Fruit fly (Drosophila melanogaster) whole organism, embryonic: ENCODE results near the gene CRIF.

Experiments used
- CG15479 ChIP-seq: fragments of 200-800 bp; sonication (Bioruptor generic); optimal IDR thresholded peaks from 3 replicates; lab custom pipeline; 2019; ENCODE audit warnings: missing biosample characterization, mild to moderate bottlenecking, missing genetic modification characterization, moderate library complexity
- CG32772 ChIP-seq: fragments of 200-800 bp; sonication (Bioruptor generic); IDR thresholded peaks from 2 replicates; pipeline ENCODE4 v1.3.6; 2022; ENCODE audit warnings: missing biosample characterization, missing genetic modification characterization
- CG4617 ChIP-seq: fragments of 200-800 bp; sonication (Bioruptor generic); optimal IDR thresholded peaks from 3 replicates; lab custom pipeline; 2016; ENCODE audit warnings: missing biosample characterization, missing genetic modification characterization, borderline replicate concordance
- CkIIα-i1 ChIP-seq: fragments of 200-800 bp; sonication (Bioruptor generic); IDR thresholded peaks from 2 replicates; pipeline ENCODE4 v1.3.6; 2022; ENCODE audit warnings: missing biosample characterization, missing genetic modification characterization
- Jarid2 ChIP-seq: fragments of 200-800 bp; sonication (Bioruptor generic); optimal IDR thresholded peaks from 3 replicates; lab custom pipeline; 2017; ENCODE audit warnings: mild to moderate bottlenecking, missing biosample characterization, missing genetic modification reagents, missing genetic modification characterization
- Spps ChIP-seq: fragments of 200-800 bp; sonication (Bioruptor generic); optimal IDR thresholded peaks from 2 replicates; lab custom pipeline; 2018; ENCODE audit warnings: missing biosample characterization, mild to moderate bottlenecking, missing genetic modification characterization
- aop ChIP-seq: fragments of 200-800 bp; sonication (Bioruptor generic); IDR thresholded peaks from 2 replicates; pipeline ENCODE4 v1.3.6; 2022; ENCODE audit warnings: missing biosample characterization, missing genetic modification characterization
- fu2 ChIP-seq: fragments of 200-800 bp; sonication (Bioruptor generic); optimal IDR thresholded peaks from 2 replicates; lab custom pipeline; 2016; ENCODE audit warnings: missing biosample characterization, missing genetic modification characterization
- knrl ChIP-seq: fragments of 200-800 bp; sonication (Bioruptor generic); IDR thresholded peaks from 3 replicates; pipeline ENCODE4 v1.3.6; 2022; ENCODE audit warnings: missing biosample characterization, missing genetic modification characterization; ENCODE audit not compliant: partially characterized antibody
- mld ChIP-seq: fragments of 200-800 bp; sonication (Bioruptor generic); IDR thresholded peaks from 3 replicates; pipeline ENCODE4 v1.3.6; 2022; ENCODE audit warnings: missing biosample characterization, missing genetic modification characterization; ENCODE audit not compliant: partially characterized antibody
- pzg ChIP-seq: fragments of 200-800 bp; sonication (Bioruptor generic); optimal IDR thresholded peaks from 3 replicates; lab custom pipeline; 2018; ENCODE audit warnings: missing biosample characterization, mild to moderate bottlenecking, missing genetic modification characterization, moderate library complexity
- tna ChIP-seq: fragments of 200-800 bp; sonication (Bioruptor generic); IDR thresholded peaks from 2 replicates; pipeline ENCODE4 v1.3.6; 2022; ENCODE audit warnings: missing biosample characterization, missing genetic modification characterization; ENCODE audit not compliant: partially characterized antibody
- unpg ChIP-seq: fragments of 200-800 bp; sonication (Bioruptor generic); optimal IDR thresholded peaks from 3 replicates; lab custom pipeline; 2018; ENCODE audit warnings: missing biosample characterization, mild to moderate bottlenecking, missing genetic modification characterization, moderate library complexity

DNA sequence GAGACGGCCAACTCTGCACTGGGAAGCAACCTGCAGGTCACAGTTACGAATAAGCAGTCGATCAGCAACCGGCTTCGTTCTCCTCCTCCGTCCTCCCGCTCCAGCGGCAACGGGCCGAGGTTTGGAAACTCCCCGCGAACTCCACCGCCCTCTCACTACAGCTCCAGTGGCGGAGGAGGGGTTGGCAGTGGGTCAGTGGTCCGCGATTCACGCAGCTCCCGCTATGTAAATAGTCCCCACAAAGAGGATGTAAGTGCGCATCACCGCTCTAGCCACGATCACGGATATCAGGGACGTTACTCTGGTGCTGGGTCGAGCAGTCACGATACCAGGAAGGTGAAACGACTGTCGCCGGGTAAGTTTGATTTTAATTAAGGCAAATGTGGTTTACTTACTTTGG, 50.4 kb downstream of the CRIF start:
- TF ChIP-seq Spps (no peak), aop (GFP tag; lab: Robert Waterston, UW) (no peak), CG32772 (GFP tag; lab: Robert Waterston, UW) (no peak), Jarid2 (GFP tag; lab: Kevin White, UChicago) (no peak), pzg (GFP tag; lab: Kevin White, UChicago) (no peak), mld (no peak), CkIIα-i1 (GFP tag; lab: Robert Waterston, UW) (no peak), CG4617 (no peak), fu2 (GFP tag; lab: Kevin White, UChicago) (no peak), CG15479 (GFP tag; lab: Kevin White, UChicago) (no peak), unpg (GFP tag; lab: Kevin White, UChicago) (no peak), tna (GFP tag; lab: Robert Waterston, UW) (no peak), knrl (GFP tag; lab: Robert Waterston, UW) (no peak)
